Worm (Caenorhabditis elegans) whole organism, late embryonic: ENCODE results near the gene ceh-75.

Experiments
- K02D7.2 ChIP-seq: sonication (generic microtip); optimal IDR thresholded peaks from 2 replicates; lab custom pipeline; 2017; ENCODE audit warnings: mild to moderate bottlenecking, missing genetic modification characterization, missing compliant biosample characterization
- ceh-45 ChIP-seq: fragments of 200-800 bp; sonication (Bioruptor generic); IDR thresholded peaks from 2 replicates; pipeline ENCODE4 v1.3.6; 2022; ENCODE audit warnings: missing genetic modification reagents, missing genetic modification characterization, missing compliant biosample characterization

ce11 chrV:9952396-9952795 is 31.3 kb downstream of the ceh-75 start, which contains the start of gene mam-5:
- no peak for TF ChIP-seq K02D7.2
- no peak for TF ChIP-seq ceh-45 (GFP tag; lab: Robert Waterston, UW)
